Fruit fly (Drosophila melanogaster) whole organism, embryonic: ENCODE data around the gene wda.
A peak's percentile ranks its signal among the peaks of the same experiment; 100 is the strongest.

ENCODE experiments used
- ATbp ChIP-seq: fragments of 200-800 bp; sonication (Bioruptor generic); optimal IDR thresholded peaks from 2 replicates; lab custom pipeline; 2017; ENCODE audit warnings: missing biosample characterization, mild to moderate bottlenecking, missing genetic modification characterization, missing genetic modification reagents
- Aef1 ChIP-seq: fragments of 200-800 bp; sonication (Bioruptor generic); IDR thresholded peaks from 3 replicates; pipeline ENCODE4 v1.3.6; 2022; ENCODE audit warnings: missing biosample characterization, missing genetic modification characterization
- C15 ChIP-seq: fragments of 200-800 bp; sonication (Bioruptor generic); IDR thresholded peaks from 3 replicates; pipeline ENCODE4 v1.3.6; 2022; ENCODE audit warnings: missing biosample characterization, missing genetic modification characterization
- CG11247 ChIP-seq: fragments of 200-800 bp; sonication (Bioruptor generic); IDR thresholded peaks from 2 replicates; pipeline ENCODE4 v1.3.6; 2022; ENCODE audit warnings: missing biosample characterization, missing genetic modification characterization
- CG11696 ChIP-seq: fragments of 200-800 bp; sonication (Bioruptor generic); IDR thresholded peaks from 2 replicates; pipeline ENCODE4 v1.3.6; 2022; ENCODE audit warnings: missing biosample characterization, missing genetic modification characterization
- CG12155 ChIP-seq: fragments of 200-800 bp; sonication (Bioruptor generic); optimal IDR thresholded peaks from 3 replicates; lab custom pipeline; 2016; ENCODE audit warnings: missing biosample characterization, missing genetic modification characterization
- CG13894 ChIP-seq: fragments of 200-800 bp; sonication (Bioruptor generic); optimal IDR thresholded peaks from 3 replicates; lab custom pipeline; 2018; ENCODE audit warnings: missing biosample characterization, mild to moderate bottlenecking, missing genetic modification characterization, moderate library complexity
- CG15601 ChIP-seq: fragments of 200-800 bp; sonication (Bioruptor generic); optimal IDR thresholded peaks from 3 replicates; lab custom pipeline; 2019; ENCODE audit warnings: missing biosample characterization, mild to moderate bottlenecking, missing genetic modification characterization, moderate library complexity
- CG15696 ChIP-seq: fragments of 200-800 bp; sonication (Bioruptor generic); optimal IDR thresholded peaks from 2 replicates; lab custom pipeline; 2019; ENCODE audit warnings: missing biosample characterization, mild to moderate bottlenecking, missing genetic modification characterization, moderate library complexity
- CG16863 ChIP-seq: fragments of 200-800 bp; sonication (Bioruptor generic); optimal IDR thresholded peaks from 3 replicates; lab custom pipeline; 2016; ENCODE audit warnings: missing biosample characterization, missing genetic modification characterization
- CG17802 ChIP-seq: fragments of 200-800 bp; sonication (Bioruptor generic); optimal IDR thresholded peaks from 2 replicates; lab custom pipeline; 2018; ENCODE audit warnings: missing biosample characterization, mild to moderate bottlenecking, missing genetic modification characterization, moderate library complexity
- CG30431 ChIP-seq: fragments of 200-800 bp; sonication (Bioruptor generic); optimal IDR thresholded peaks from 2 replicates; lab custom pipeline; 2017; ENCODE audit warnings: missing biosample characterization, missing genetic modification characterization
- CG31224 ChIP-seq: fragments of 200-800 bp; sonication (Bioruptor generic); IDR thresholded peaks from 2 replicates; pipeline ENCODE4 v1.3.6; 2022; ENCODE audit warnings: missing biosample characterization, missing genetic modification characterization
- CG6272 ChIP-seq: fragments of 200-800 bp; sonication (Bioruptor generic); IDR thresholded peaks from 2 replicates; pipeline ENCODE4 v1.3.6; 2022; ENCODE audit warnings: missing biosample characterization, missing genetic modification characterization
- CG7556 ChIP-seq: fragments of 200-800 bp; sonication (Bioruptor generic); optimal IDR thresholded peaks from 2 replicates; lab custom pipeline; 2017; ENCODE audit warnings: missing biosample characterization, mild to moderate bottlenecking, missing genetic modification characterization
- CG7745 ChIP-seq: fragments of 200-800 bp; sonication (Bioruptor generic); optimal IDR thresholded peaks from 2 replicates; lab custom pipeline; 2018; ENCODE audit warnings: missing biosample characterization, mild to moderate bottlenecking, missing genetic modification characterization, moderate library complexity
- CG7786 ChIP-seq: fragments of 200-800 bp; sonication (Bioruptor generic); optimal IDR thresholded peaks from 2 replicates; lab custom pipeline; 2016; ENCODE audit warnings: missing biosample characterization, missing genetic modification characterization
- CG8281 ChIP-seq: fragments of 200-800 bp; sonication (Bioruptor generic); optimal IDR thresholded peaks from 2 replicates; lab custom pipeline; 2018; ENCODE audit warnings: missing biosample characterization, mild to moderate bottlenecking, missing genetic modification characterization, moderate library complexity
- Dad ChIP-seq: fragments of 200-800 bp; sonication (Bioruptor generic); optimal IDR thresholded peaks from 3 replicates; lab custom pipeline; 2016; ENCODE audit warnings: missing biosample characterization, missing genetic modification characterization
- Deaf1 ChIP-seq: fragments of 200-800 bp; optimal IDR thresholded peaks from 3 replicates; lab custom pipeline; 2019; ENCODE audit warnings: missing biosample characterization, mild to moderate bottlenecking, missing genetic modification characterization, moderate library complexity
- Dfd ChIP-seq, 2 experiments: fragments of >200 bp; optimal IDR thresholded peaks; 2 replicates each; lab custom pipeline; 2017; ENCODE audit warnings: missing biosample characterization in 2 of 2, missing genetic modification characterization in 2 of 2
- Dip2 ChIP-seq: fragments of 200-800 bp; sonication (Bioruptor generic); IDR thresholded peaks from 2 replicates; pipeline ENCODE4 v1.3.6; 2022; ENCODE audit warnings: missing biosample characterization, missing genetic modification characterization
- Hr3 ChIP-seq: fragments of 200-800 bp; sonication (Bioruptor generic); optimal IDR thresholded peaks from 3 replicates; lab custom pipeline; 2016; ENCODE audit warnings: missing biosample characterization, missing genetic modification characterization
- Hsf ChIP-seq: fragments of 200-800 bp; sonication (Bioruptor generic); optimal IDR thresholded peaks from 3 replicates; lab custom pipeline; 2016; ENCODE audit warnings: missing biosample characterization, missing genetic modification characterization
- Nf-YA ChIP-seq: fragments of 200-800 bp; sonication (Bioruptor generic); IDR thresholded peaks from 2 replicates; pipeline ENCODE4 v1.3.6; 2022; ENCODE audit warnings: missing biosample characterization, missing genetic modification characterization
- Nf-YB ChIP-seq: fragments of 200-800 bp; sonication (Bioruptor generic); optimal IDR thresholded peaks from 3 replicates; lab custom pipeline; 2019; ENCODE audit warnings: missing biosample characterization, mild to moderate bottlenecking, missing genetic modification characterization, moderate library complexity
- Poxn ChIP-seq: fragments of 200-800 bp; sonication (Bioruptor generic); IDR thresholded peaks from 2 replicates; pipeline ENCODE4 v1.3.6; 2022; ENCODE audit warnings: missing biosample characterization, missing genetic modification characterization
- Ssrp ChIP-seq: fragments of 200-800 bp; sonication (Bioruptor generic); optimal IDR thresholded peaks from 2 replicates; lab custom pipeline; 2018; ENCODE audit warnings: missing biosample characterization, mild to moderate bottlenecking, missing genetic modification characterization, moderate library complexity
- Usf ChIP-seq: fragments of 200-800 bp; sonication (Bioruptor generic); optimal IDR thresholded peaks from 2 replicates; lab custom pipeline; 2017; ENCODE audit warnings: missing genotype, missing biosample characterization, missing genetic modification characterization
- Xrp1 ChIP-seq: fragments of 200-800 bp; sonication (Bioruptor generic); IDR thresholded peaks from 2 replicates; pipeline ENCODE4 v1.3.6; 2022; ENCODE audit warnings: missing biosample characterization, missing genetic modification characterization
- ara ChIP-seq: fragments of 200-800 bp; sonication (Bioruptor generic); IDR thresholded peaks from 2 replicates; pipeline ENCODE4 v1.3.6; 2022; ENCODE audit warnings: missing biosample characterization, missing genetic modification characterization
- bbx ChIP-seq: fragments of 200-800 bp; sonication (Bioruptor generic); IDR thresholded peaks from 2 replicates; pipeline ENCODE4 v1.3.6; 2022; ENCODE audit warnings: missing biosample characterization, missing genetic modification characterization; ENCODE audit not compliant: partially characterized antibody
- bsh ChIP-seq, 2 experiments: fragments of 200-800 bp; sonication (Bioruptor generic); optimal IDR thresholded peaks; 2 replicates each; lab custom pipeline; 2017 to 2018; ENCODE audit warnings: mild to moderate bottlenecking in 2 of 2, missing biosample characterization in 2 of 2, missing genetic modification characterization in 2 of 2, moderate library complexity in 1 of 2
- chif ChIP-seq, 2 experiments: fragments of 200-800 bp; sonication (Bioruptor generic); optimal IDR thresholded peaks; 3 replicates each; lab custom pipeline; 2016; ENCODE audit warnings: missing biosample characterization in 2 of 2, missing genetic modification characterization in 2 of 2
- chn ChIP-seq: fragments of 200-800 bp; sonication (Bioruptor generic); optimal IDR thresholded peaks from 2 replicates; lab custom pipeline; 2016; ENCODE audit warnings: missing biosample characterization, missing genetic modification characterization
- da ChIP-seq: fragments of 200-800 bp; sonication (Bioruptor generic); optimal IDR thresholded peaks from 2 replicates; lab custom pipeline; 2016; ENCODE audit warnings: missing biosample characterization, missing genetic modification characterization
- fd102C ChIP-seq: fragments of 200-800 bp; sonication (Bioruptor generic); optimal IDR thresholded peaks from 2 replicates; lab custom pipeline; 2018; ENCODE audit warnings: missing biosample characterization, mild to moderate bottlenecking, missing genetic modification characterization, moderate library complexity
- lbe ChIP-seq: fragments of 200-800 bp; sonication (Bioruptor generic); optimal IDR thresholded peaks from 2 replicates; lab custom pipeline; 2016; ENCODE audit warnings: missing biosample characterization, mild to moderate bottlenecking, missing genetic modification characterization
- lilli ChIP-seq: fragments of 200-800 bp; sonication (Bioruptor generic); optimal IDR thresholded peaks from 3 replicates; lab custom pipeline; 2016; ENCODE audit warnings: missing biosample characterization, missing genetic modification characterization
- pho ChIP-seq: fragments of 200-800 bp; sonication (Bioruptor generic); optimal IDR thresholded peaks from 2 replicates; lab custom pipeline; 2016; ENCODE audit warnings: missing biosample characterization, missing genetic modification characterization
- prd ChIP-seq, 3 experiments: fragments of >200 bp in 2 of 3; fragments of 200-800 bp in 1 of 3; sonication (Bioruptor generic) in 1 of 3; optimal IDR thresholded peaks in 2 of 3; IDR thresholded peaks in 1 of 3; 2 replicates in 2 of 3; 3 replicates in 1 of 3; pipeline versions ENCODE4 v1.3.6 to Lab custom; 2017 to 2022; ENCODE audit warnings: missing biosample characterization in 1 of 3, missing genetic modification characterization in 1 of 3
- rib ChIP-seq: fragments of 200-800 bp; sonication (Bioruptor generic); IDR thresholded peaks from 2 replicates; pipeline ENCODE4 v1.3.6; 2022; ENCODE audit warnings: missing biosample characterization, missing genetic modification characterization
- ro ChIP-seq: fragments of 200-800 bp; sonication (Bioruptor generic); IDR thresholded peaks from 2 replicates; pipeline ENCODE4 v1.3.6; 2022; ENCODE audit warnings: missing biosample characterization, missing genetic modification characterization
- slbo ChIP-seq: fragments of 200-800 bp; sonication (Bioruptor generic); IDR thresholded peaks from 2 replicates; pipeline ENCODE4 v1.3.6; 2022; ENCODE audit warnings: missing biosample characterization, missing genetic modification characterization
- stwl ChIP-seq: fragments of 200-800 bp; sonication (Bioruptor generic); optimal IDR thresholded peaks from 3 replicates; lab custom pipeline; 2018; ENCODE audit warnings: missing biosample characterization, mild to moderate bottlenecking, missing genetic modification characterization, moderate library complexity
- tll ChIP-seq, 2 experiments: fragments of 200-800 bp in 1 of 2; fragments of >200 bp in 1 of 2; sonication (Bioruptor generic) in 1 of 2; optimal IDR thresholded peaks; 2 replicates each; lab custom pipeline; 2017 to 2019; ENCODE audit warnings: missing biosample characterization in 2 of 2, missing genetic modification characterization in 2 of 2, mild to moderate bottlenecking in 1 of 2, moderate library complexity in 1 of 2
- ttk ChIP-seq: fragments of 200-800 bp; sonication (Bioruptor generic); IDR thresholded peaks from 2 replicates; pipeline ENCODE4 v2.1.2; 2022; ENCODE audit warnings: missing biosample characterization, missing genetic modification characterization
- tx ChIP-seq: fragments of 200-800 bp; sonication (Bioruptor generic); optimal IDR thresholded peaks from 2 replicates; lab custom pipeline; 2016; ENCODE audit warnings: missing biosample characterization, missing genetic modification characterization
- vvl ChIP-seq: fragments of 200-800 bp; sonication (Bioruptor generic); IDR thresholded peaks from 2 replicates; pipeline ENCODE4 v1.3.6; 2022; ENCODE audit warnings: missing biosample characterization, missing genetic modification characterization

wda gene

dm6 chr3R:23300091-23300918, 42.4 kb upstream of the wda start (continued):
- TF ChIP-seq bsh (GFP tag; optimal IDR thresholded peaks at IDR 0.05; lab: Kevin White, UChicago) (peak in 1 of 2 experiments; percentile 71), slbo (GFP tag; lab: Robert Waterston, UW) (no peak), Dfd (GFP tag; optimal IDR thresholded peaks at IDR 0.05; lab: Kevin White, UChicago) (no peak), rib (GFP tag; lab: Robert Waterston, UW) (no peak), CG17802 (tag; lab: Kevin White, UChicago) (no peak), bbx (GFP tag; lab: Robert Waterston, UW) (no peak), Dad (GFP tag; lab: Kevin White, UChicago) (no peak), chif (GFP tag; optimal IDR thresholded peaks at IDR 0.05; lab: Kevin White, UChicago) (peak; percentile 38 to 75), CG11247 (no peak), C15 (GFP tag; lab: Robert Waterston, UW) (no peak), Xrp1 (GFP tag; lab: Robert Waterston, UW) (peak; percentile 66), fd102C (peak; percentile 88), ara (0 out of 2 replicates have a peak, but pooled peaks have one; percentile 23), chn (GFP tag; lab: Kevin White, UChicago) (peak; percentile 57), lilli (peak; percentile 45), CG6272 (no peak), Usf (GFP tag; lab: Kevin White, UChicago) (peak; percentile 48), tx (GFP tag; lab: Kevin White, UChicago) (peak; percentile 27), CG15601 (tag; lab: Kevin White, UChicago) (peak; percentile 42), CG30431 (GFP tag; lab: Kevin White, UChicago) (peak; percentile 58), Ssrp (tag; lab: Kevin White, UChicago) (peak; percentile 48), CG12155 (GFP tag; lab: Kevin White, UChicago) (peak; percentile 27), Poxn (GFP tag; lab: Robert Waterston, UW) (no peak), CG11696 (no peak), vvl (GFP tag; lab: Robert Waterston, UW) (no peak), ro (GFP tag; lab: Robert Waterston, UW) (no peak), CG15696 (tag; lab: Kevin White, UChicago) (peak; percentile 48), ttk (GFP tag; lab: Robert Waterston, UW) (no peak), da (GFP tag; lab: Kevin White, UChicago) (no peak), stwl (tag; lab: Kevin White, UChicago) (no peak), Aef1 (no peak), Nf-YB (GFP tag; lab: Kevin White, UChicago) (peak; percentile 17), CG8281 (no peak), CG16863 (GFP tag; lab: Kevin White, UChicago) (peak; percentile 52), CG7556 (GFP tag; lab: Kevin White, UChicago) (peak; percentile 46), prd (optimal IDR thresholded peaks at IDR 0.05; lab: Kevin White, UChicago) (no peak), prd (GFP tag; IDR thresholded peaks at IDR 0.05; lab: Robert Waterston, UW) (peak; percentile 48; the same call in 2 of the 3 replicates), CG7745 (no peak), tll (GFP tag; optimal IDR thresholded peaks at IDR 0.05; lab: Kevin White, UChicago) (peak in 1 of 2 experiments; percentile 41), CG13894 (no peak), Deaf1 (tag; lab: Kevin White, UChicago) (no peak), Hsf (GFP tag; lab: Kevin White, UChicago) (peak; percentile 53), Dip2 (no peak), pho (GFP tag; lab: Kevin White, UChicago) (no peak), CG31224 (no peak), Nf-YA (GFP tag; lab: Robert Waterston, UW) (no peak), ATbp (GFP tag; lab: Kevin White, UChicago) (peak; percentile 20), CG7786 (GFP tag; lab: Kevin White, UChicago) (peak; percentile 20), Hr3 (peak; percentile 39), lbe (GFP tag; lab: Kevin White, UChicago) (no peak)
